Worm (Caenorhabditis elegans): ENCODE results near the gene mstr-2.

DNA sequence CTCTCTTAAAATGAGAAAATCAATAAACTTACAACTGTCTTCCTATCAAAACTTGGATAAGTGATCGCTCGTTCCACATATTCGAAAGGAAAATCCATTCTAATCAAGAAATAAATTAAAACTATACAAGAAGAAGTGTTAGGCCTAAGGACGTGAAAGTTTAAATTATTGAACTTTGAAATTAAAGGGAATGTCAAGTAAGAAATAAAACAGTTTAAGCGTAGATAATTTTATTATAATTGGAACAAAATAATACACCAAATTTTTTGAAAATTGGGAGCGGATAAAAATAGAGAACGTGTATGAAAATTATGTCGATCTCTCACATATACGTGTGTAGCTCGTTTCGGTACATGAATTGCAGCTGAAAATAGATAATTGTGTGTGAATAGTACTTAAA is 39.5 kb upstream of the mstr-2 start, which contains the start of gene C28A5.6:
- no peak for TF ChIP-seq flt-1 (GFP tag; IDR thresholded peaks at IDR 0.05)
- no peak for TF ChIP-seq cog-1 (tag; optimal IDR thresholded peaks at IDR 0.05)

Data from whole organism, midembryonic.